Fruit fly (Drosophila melanogaster) S2 (cell line): Measurements from ENCODE around the gene CG7728.

ENCODE experiments used
- CG8478 ChIP-seq: fragments of >200 bp; optimal IDR thresholded peaks from 2 replicates; lab custom pipeline; 2018
- CTCF ChIP-seq, 2 experiments: fragments of >200 bp; optimal IDR thresholded peaks; 2 replicates each; lab custom pipeline; 2018

- no peak for TF ChIP-seq CG8478
- no peak for TF ChIP-seq CTCF (optimal IDR thresholded peaks at IDR 0.05; lab: Kevin White, UChicago)
Observed at dm6 chr3L:16969652-16970109, 46.7 kb upstream of the CG7728 start, which contains the start of gene Exn.
